Worm (Caenorhabditis elegans) whole organism, young adult: Measurements from ENCODE around the gene dsb-2.

Experiments
- K11D2.4 ChIP-seq: fragments of 200-800 bp; sonication (Bioruptor generic); IDR thresholded peaks from 2 replicates; pipeline ENCODE4 v1.3.6; 2022; ENCODE audit warnings: missing genetic modification reagents, missing genetic modification characterization, missing compliant biosample characterization
- ama-1 ChIP-seq, 3 experiments: fragments of 150-350 bp in 1 of 3; sonication (generic microtip) in 2 of 3; optimal IDR thresholded peaks; 2 replicates each; lab custom pipeline; 2014 to 2018; ENCODE audit warnings: missing biosample characterization in 2 of 3, missing genetic modification characterization in 2 of 3, missing genetic modification reagents in 2 of 3
- ceh-79 ChIP-seq: sonication (generic microtip); optimal IDR thresholded peaks from 2 replicates; lab custom pipeline; 2017; ENCODE audit warnings: mild to moderate bottlenecking, missing genetic modification characterization, missing compliant biosample characterization
- egrh-3 ChIP-seq: fragments of 200-800 bp; sonication (Bioruptor generic); IDR thresholded peaks from 2 replicates; pipeline ENCODE4 v1.3.6; 2022; ENCODE audit warnings: missing genetic modification reagents, missing genetic modification characterization, missing compliant biosample characterization
- ets-4 ChIP-seq: fragments of 200-800 bp; sonication (Bioruptor generic); optimal IDR thresholded peaks from 2 replicates; lab custom pipeline; 2018; ENCODE audit warnings: mild to moderate bottlenecking, missing genetic modification characterization, missing compliant biosample characterization
- fkh-3 ChIP-seq: sonication (generic microtip); optimal IDR thresholded peaks from 2 replicates; lab custom pipeline; 2016; ENCODE audit warnings: mild to moderate bottlenecking, missing genetic modification characterization, missing compliant biosample characterization
- lin-35 ChIP-seq, 3 experiments: fragments of 150-350 bp in 2 of 3; sonication (generic microtip) in 1 of 3; optimal IDR thresholded peaks; 2 replicates each; lab custom pipeline; 2014 to 2018; ENCODE audit warnings: missing biosample characterization in 3 of 3, missing genetic modification characterization in 3 of 3, missing genetic modification reagents in 3 of 3
- nhr-120 ChIP-seq: fragments of 200-800 bp; sonication (Bioruptor generic); IDR thresholded peaks from 2 replicates; pipeline ENCODE4 v1.3.6; 2022; ENCODE audit warnings: missing genetic modification characterization, missing compliant biosample characterization
- xnd-1 ChIP-seq: sonication (generic microtip); optimal IDR thresholded peaks from 2 replicates; lab custom pipeline; 2016; ENCODE audit warnings: missing genotype, missing genetic modification reagents, missing genetic modification characterization, missing compliant biosample characterization
- ztf-18 ChIP-seq: sonication (generic microtip); optimal IDR thresholded peaks from 2 replicates; lab custom pipeline; 2016; ENCODE audit warnings: missing genotype, mild to moderate bottlenecking, missing genetic modification characterization, missing compliant biosample characterization
- ztf-3 ChIP-seq: fragments of 200-800 bp; sonication (Bioruptor generic); optimal IDR thresholded peaks from 2 replicates; lab custom pipeline; 2018; ENCODE audit warnings: mild to moderate bottlenecking, missing genetic modification characterization, missing compliant biosample characterization

DNA sequence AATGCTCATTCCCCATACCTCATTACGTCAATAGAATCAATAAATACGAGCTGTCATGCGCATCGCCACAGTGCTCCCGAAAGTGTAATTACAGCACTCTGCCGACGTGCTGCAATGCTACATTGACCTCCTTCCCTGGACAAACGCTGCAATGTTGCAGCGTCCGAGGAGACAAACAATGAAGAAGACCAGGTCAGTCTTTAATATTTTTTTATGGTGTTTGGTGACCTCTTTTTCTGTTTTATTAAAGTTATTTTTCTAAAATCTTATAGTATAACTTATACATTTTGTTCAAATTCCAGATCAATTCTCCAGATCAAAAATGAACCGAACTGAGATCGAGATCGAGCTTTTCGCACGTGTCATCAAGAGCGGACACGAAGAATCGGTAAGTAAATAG is 29.4 kb upstream of the dsb-2 start, which contains the start of gene sdz-26:
- TF ChIP-seq nhr-120 (GFP tag; lab: Robert Waterston, UW): no peak
- no peak for TF ChIP-seq ets-4 (GFP tag; lab: Kevin White, UChicago)
- no peak for TF ChIP-seq ztf-18 (tag; lab: Kevin White, UChicago)
- no peak for TF ChIP-seq ztf-3 (GFP tag; lab: Kevin White, UChicago)
- no peak for TF ChIP-seq fkh-3 (tag; lab: Kevin White, UChicago)
- TF ChIP-seq lin-35 (GFP tag; optimal IDR thresholded peaks at IDR 0.05; lab: Kevin White, UChicago): no peak
- TF ChIP-seq xnd-1: no peak
- TF ChIP-seq ama-1 (optimal IDR thresholded peaks at IDR 0.05; lab: Kevin White, UChicago): no peak
- no peak for TF ChIP-seq ama-1 (GFP tag; optimal IDR thresholded peaks at IDR 0.05; lab: Kevin White, UChicago)
- no peak for TF ChIP-seq ceh-79 (tag; lab: Kevin White, UChicago)
- TF ChIP-seq egrh-3 (GFP tag; lab: Robert Waterston, UW): no peak
- TF ChIP-seq K11D2.4 (GFP tag; lab: Robert Waterston, UW): no peak
